Fruit fly (Drosophila melanogaster) whole organism, embryonic: ENCODE data around the gene Papss.
A peak's percentile ranks its signal among the peaks of the same experiment; 100 is the strongest.

Experiments
- ATbp ChIP-seq: fragments of 200-800 bp; sonication (Bioruptor generic); optimal IDR thresholded peaks from 2 replicates; lab custom pipeline; 2017; ENCODE audit warnings: missing biosample characterization, mild to moderate bottlenecking, missing genetic modification characterization, missing genetic modification reagents
- Bgb ChIP-seq: fragments of 200-800 bp; sonication (Bioruptor generic); IDR thresholded peaks from 2 replicates; pipeline ENCODE4 v1.3.6; 2022; ENCODE audit warnings: missing biosample characterization, missing genetic modification characterization; ENCODE audit not compliant: partially characterized antibody
- Bteb2 ChIP-seq: fragments of 200-800 bp; sonication (Bioruptor generic); optimal IDR thresholded peaks from 2 replicates; lab custom pipeline; 2016; ENCODE audit warnings: missing biosample characterization, missing genetic modification characterization
- CG10267 ChIP-seq: fragments of 200-800 bp; sonication (Bioruptor generic); optimal IDR thresholded peaks from 2 replicates; lab custom pipeline; 2018; ENCODE audit warnings: missing biosample characterization, mild to moderate bottlenecking, missing genetic modification characterization, moderate library complexity
- CG11093 ChIP-seq: fragments of 200-800 bp; sonication (Bioruptor generic); IDR thresholded peaks from 3 replicates; pipeline ENCODE4 v1.3.6; 2022; ENCODE audit warnings: missing biosample characterization, missing genetic modification characterization
- CG11504 ChIP-seq: fragments of 200-800 bp; sonication (Bioruptor generic); optimal IDR thresholded peaks from 3 replicates; lab custom pipeline; 2019; ENCODE audit warnings: missing biosample characterization, mild to moderate bottlenecking, missing genetic modification characterization, moderate library complexity
- CG12071 ChIP-seq: fragments of 200-800 bp; sonication (Bioruptor generic); optimal IDR thresholded peaks from 3 replicates; lab custom pipeline; 2018; ENCODE audit warnings: missing biosample characterization, mild to moderate bottlenecking, missing genetic modification characterization
- CG12104 ChIP-seq: fragments of 200-800 bp; sonication (Bioruptor generic); optimal IDR thresholded peaks from 3 replicates; lab custom pipeline; 2016; ENCODE audit warnings: missing biosample characterization, missing genetic modification characterization
- CG12155 ChIP-seq: fragments of 200-800 bp; sonication (Bioruptor generic); optimal IDR thresholded peaks from 3 replicates; lab custom pipeline; 2016; ENCODE audit warnings: missing biosample characterization, missing genetic modification characterization
- CG12769 ChIP-seq: fragments of 200-800 bp; sonication (Bioruptor generic); optimal IDR thresholded peaks from 2 replicates; lab custom pipeline; 2019; ENCODE audit warnings: missing biosample characterization, mild to moderate bottlenecking, missing genetic modification characterization, moderate library complexity
- CG13287 ChIP-seq: fragments of 200-800 bp; sonication (Bioruptor generic); IDR thresholded peaks from 2 replicates; pipeline ENCODE4 v1.3.6; 2022; ENCODE audit warnings: missing biosample characterization, missing genetic modification characterization; ENCODE audit not compliant: partially characterized antibody
- CG14667 ChIP-seq: fragments of 200-800 bp; sonication (Bioruptor generic); IDR thresholded peaks from 2 replicates; pipeline ENCODE4 v1.3.6; 2022; ENCODE audit warnings: missing biosample characterization, missing genetic modification characterization
- CG15011 ChIP-seq: fragments of 200-800 bp; sonication (Bioruptor generic); optimal IDR thresholded peaks from 3 replicates; lab custom pipeline; 2018; ENCODE audit warnings: missing biosample characterization, mild to moderate bottlenecking, missing genetic modification characterization
- CG16863 ChIP-seq: fragments of 200-800 bp; sonication (Bioruptor generic); optimal IDR thresholded peaks from 3 replicates; lab custom pipeline; 2016; ENCODE audit warnings: missing biosample characterization, missing genetic modification characterization
- CG17186 ChIP-seq: fragments of 200-800 bp; sonication (Bioruptor generic); optimal IDR thresholded peaks from 3 replicates; lab custom pipeline; 2017; ENCODE audit warnings: missing biosample characterization, missing genetic modification reagents, missing genetic modification characterization
- CG18011 ChIP-seq: fragments of 200-800 bp; sonication (Bioruptor generic); optimal IDR thresholded peaks from 2 replicates; lab custom pipeline; 2017; ENCODE audit warnings: missing biosample characterization, missing genetic modification characterization, mild to moderate bottlenecking, moderate library complexity, missing genotype
- CG2875 ChIP-seq: fragments of 200-800 bp; sonication (Bioruptor generic); optimal IDR thresholded peaks from 2 replicates; lab custom pipeline; 2017; ENCODE audit warnings: missing biosample characterization, mild to moderate bottlenecking, missing genetic modification characterization, missing genetic modification reagents
- CG34422 ChIP-seq: fragments of 200-800 bp; sonication (Bioruptor generic); IDR thresholded peaks from 3 replicates; pipeline ENCODE4 v1.3.6; 2022; ENCODE audit warnings: missing biosample characterization, missing genetic modification characterization
- CG4424 ChIP-seq: fragments of 200-800 bp; sonication (Bioruptor generic); optimal IDR thresholded peaks from 3 replicates; lab custom pipeline; 2016; ENCODE audit warnings: missing biosample characterization, missing genetic modification characterization
- CG4707 ChIP-seq: fragments of 200-800 bp; sonication (Bioruptor generic); optimal IDR thresholded peaks from 2 replicates; lab custom pipeline; 2018; ENCODE audit warnings: missing biosample characterization, mild to moderate bottlenecking, missing genetic modification characterization, moderate library complexity
- CG6175 ChIP-seq: fragments of 200-800 bp; sonication (Bioruptor generic); IDR thresholded peaks from 3 replicates; pipeline ENCODE4 v1.3.6; 2022; ENCODE audit warnings: missing biosample characterization, missing genetic modification characterization
- CG8089 ChIP-seq: fragments of 200-800 bp; sonication (Bioruptor generic); optimal IDR thresholded peaks from 3 replicates; lab custom pipeline; 2016; ENCODE audit warnings: missing biosample characterization, missing genetic modification characterization
- Dad ChIP-seq: fragments of 200-800 bp; sonication (Bioruptor generic); optimal IDR thresholded peaks from 3 replicates; lab custom pipeline; 2016; ENCODE audit warnings: missing biosample characterization, missing genetic modification characterization
- Ets97D ChIP-seq: fragments of 200-800 bp; sonication (Bioruptor generic); optimal IDR thresholded peaks from 3 replicates; lab custom pipeline; 2016; ENCODE audit warnings: missing biosample characterization, missing genetic modification characterization
- HmgZ ChIP-seq: fragments of 200-800 bp; sonication (Bioruptor generic); optimal IDR thresholded peaks from 2 replicates; lab custom pipeline; 2018; ENCODE audit warnings: missing biosample characterization, mild to moderate bottlenecking, missing genetic modification characterization
- Hmr ChIP-seq: fragments of 200-800 bp; sonication (Bioruptor generic); optimal IDR thresholded peaks from 3 replicates; lab custom pipeline; 2017; ENCODE audit warnings: mild to moderate bottlenecking, missing biosample characterization, missing genetic modification reagents, missing genetic modification characterization
- Hr51 ChIP-seq, 2 experiments: fragments of 200-800 bp; sonication (Bioruptor generic); optimal IDR thresholded peaks; 2 replicates in 1 of 2; 3 replicates in 1 of 2; lab custom pipeline; 2016 to 2018; ENCODE audit warnings: missing biosample characterization in 2 of 2, missing genetic modification characterization in 2 of 2, mild to moderate bottlenecking in 1 of 2, moderate library complexity in 1 of 2
- Mrtf ChIP-seq: fragments of 200-800 bp; sonication (Bioruptor generic); IDR thresholded peaks from 3 replicates; pipeline ENCODE4 v1.3.6; 2022; ENCODE audit warnings: missing biosample characterization, missing genetic modification characterization
- Nf-YC ChIP-seq: fragments of 200-800 bp; optimal IDR thresholded peaks from 3 replicates; lab custom pipeline; 2019; ENCODE audit warnings: missing biosample characterization, mild to moderate bottlenecking, missing genetic modification characterization, moderate library complexity
- Pdp1 ChIP-seq, 2 experiments: fragments of 200-800 bp; sonication (Bioruptor generic); optimal IDR thresholded peaks; 3 replicates each; lab custom pipeline; 2016; ENCODE audit warnings: missing biosample characterization in 2 of 2, missing genetic modification characterization in 2 of 2, mild to moderate bottlenecking in 1 of 2, moderate library complexity in 1 of 2
- Ravus ChIP-seq: fragments of 200-800 bp; sonication (Bioruptor generic); IDR thresholded peaks from 2 replicates; pipeline ENCODE4 v1.3.6; 2022; ENCODE audit warnings: missing biosample characterization, missing genetic modification characterization
- Sry-δ ChIP-seq: fragments of 200-800 bp; sonication (Bioruptor generic); optimal IDR thresholded peaks from 2 replicates; lab custom pipeline; 2016; ENCODE audit warnings: missing biosample characterization, missing genetic modification characterization
- Ssrp ChIP-seq: fragments of 200-800 bp; sonication (Bioruptor generic); optimal IDR thresholded peaks from 2 replicates; lab custom pipeline; 2018; ENCODE audit warnings: missing biosample characterization, mild to moderate bottlenecking, missing genetic modification characterization, moderate library complexity
- ac ChIP-seq: fragments of 200-800 bp; sonication (Bioruptor generic); optimal IDR thresholded peaks from 3 replicates; lab custom pipeline; 2017; ENCODE audit warnings: missing biosample characterization, mild to moderate bottlenecking, missing genetic modification characterization
- caup ChIP-seq: fragments of 200-800 bp; sonication (Bioruptor generic); optimal IDR thresholded peaks from 3 replicates; lab custom pipeline; 2017; ENCODE audit warnings: missing biosample characterization, mild to moderate bottlenecking, missing genetic modification characterization, moderate library complexity; ENCODE audit not compliant: severe bottlenecking
- exex ChIP-seq: fragments of 200-800 bp; sonication (Bioruptor generic); optimal IDR thresholded peaks from 4 replicates; lab custom pipeline; 2018; ENCODE audit warnings: missing biosample characterization, mild to moderate bottlenecking, missing genetic modification characterization, moderate library complexity
- fru ChIP-seq: fragments of >200 bp; optimal IDR thresholded peaks from 2 replicates; lab custom pipeline; 2017
- fu2 ChIP-seq: fragments of 200-800 bp; sonication (Bioruptor generic); optimal IDR thresholded peaks from 2 replicates; lab custom pipeline; 2016; ENCODE audit warnings: missing biosample characterization, missing genetic modification characterization
- gfzf ChIP-seq: fragments of 200-800 bp; sonication (Bioruptor generic); optimal IDR thresholded peaks from 2 replicates; lab custom pipeline; 2016; ENCODE audit warnings: missing biosample characterization, mild to moderate bottlenecking, missing genetic modification characterization, moderate library complexity
- hkb ChIP-seq, 2 experiments: fragments of 200-800 bp in 1 of 2; fragments of >200 bp in 1 of 2; sonication (Bioruptor generic) in 1 of 2; IDR thresholded peaks in 1 of 2; optimal IDR thresholded peaks in 1 of 2; 2 replicates each; pipeline versions ENCODE4 v1.3.6 to Lab custom; 2017 to 2022; ENCODE audit warnings: missing biosample characterization in 1 of 2, missing genetic modification characterization in 1 of 2
- onecut ChIP-seq: fragments of 200-800 bp; sonication (Bioruptor generic); IDR thresholded peaks from 2 replicates; pipeline ENCODE4 v1.3.6; 2022; ENCODE audit warnings: missing biosample characterization, missing genetic modification characterization
- pho ChIP-seq: fragments of 200-800 bp; sonication (Bioruptor generic); optimal IDR thresholded peaks from 2 replicates; lab custom pipeline; 2016; ENCODE audit warnings: missing biosample characterization, missing genetic modification characterization
- sens ChIP-seq: fragments of 200-800 bp; sonication (Bioruptor generic); peaks from one replicate; lab custom pipeline; 2016; ENCODE audit warnings: missing biosample characterization, missing genetic modification characterization
- tgo ChIP-seq: fragments of 200-800 bp; sonication (Bioruptor generic); IDR thresholded peaks from 3 replicates; pipeline ENCODE4 v1.3.6; 2022; ENCODE audit warnings: missing biosample characterization, missing genetic modification characterization
- trem ChIP-seq: fragments of 200-800 bp; optimal IDR thresholded peaks from 3 replicates; lab custom pipeline; 2019; ENCODE audit warnings: missing biosample characterization, mild to moderate bottlenecking, missing genetic modification characterization, moderate library complexity
- twi ChIP-seq: fragments of 200-800 bp; optimal IDR thresholded peaks from 2 replicates; lab custom pipeline; 2019; ENCODE audit warnings: missing biosample characterization, mild to moderate bottlenecking, missing genetic modification characterization, moderate library complexity
- vfl ChIP-seq: fragments of 200-800 bp; sonication (Bioruptor generic); optimal IDR thresholded peaks from 2 replicates; lab custom pipeline; 2016; ENCODE audit warnings: missing biosample characterization, missing genetic modification characterization
- zfh2 ChIP-seq: fragments of 200-800 bp; sonication (Bioruptor generic); optimal IDR thresholded peaks from 2 replicates; lab custom pipeline; 2016; ENCODE audit warnings: missing biosample characterization, missing genetic modification characterization

Gene Papss

DNA sequence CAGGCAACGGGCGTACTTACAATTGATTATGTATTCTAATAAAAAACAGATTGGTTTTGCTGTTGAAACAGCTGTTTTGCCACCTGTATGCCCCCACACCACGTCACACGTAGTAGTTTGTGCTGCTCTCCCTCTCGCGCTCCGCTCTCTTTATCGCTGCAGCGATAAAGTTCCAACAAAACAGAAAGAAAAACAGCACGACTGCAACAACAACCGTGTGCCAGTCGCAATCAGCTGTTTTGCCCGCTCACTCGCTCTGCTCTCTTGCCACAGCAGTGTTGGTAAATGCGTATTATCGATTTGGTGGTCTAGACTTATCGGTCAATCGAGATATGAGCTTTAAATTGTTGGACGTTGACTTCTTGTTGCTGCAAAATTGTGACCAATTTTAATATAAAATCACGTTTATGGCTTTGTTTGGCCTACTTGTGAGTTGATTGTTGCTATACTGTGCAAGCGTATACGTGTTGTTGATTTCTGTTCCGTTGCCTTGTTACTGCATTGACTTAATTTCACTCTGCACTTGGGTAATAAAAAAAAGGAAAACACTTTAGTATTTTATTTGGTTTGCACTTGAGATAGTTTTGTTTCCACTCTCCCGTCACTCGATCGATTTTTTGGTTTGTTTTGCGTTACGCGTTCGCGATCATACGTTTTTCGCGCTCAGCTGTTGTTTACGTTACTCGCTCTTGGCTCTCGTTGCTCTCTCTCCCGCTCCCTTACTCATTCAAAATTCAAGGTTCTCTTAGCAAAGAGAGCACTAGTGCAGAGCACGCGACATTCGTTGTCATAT lies 52.0 kb downstream of the Papss start (continued):
- TF ChIP-seq Pdp1 (GFP tag; optimal IDR thresholded peaks at IDR 0.05; lab: Kevin White, UChicago) (peak in 1 of 2 experiments; percentile 12), CG14667 (no peak), vfl (GFP tag; lab: Kevin White, UChicago) (peak; percentile 29), CG12104 (GFP tag; lab: Kevin White, UChicago) (peak; percentile 20), Bgb (peak; percentile 44; the same call in 1 of the 2 replicates), CG10267 (tag; lab: Kevin White, UChicago) (peak; percentile 87), Sry-δ (GFP tag; lab: Kevin White, UChicago) (peak; percentile 17), Mrtf (no peak), fu2 (GFP tag; lab: Kevin White, UChicago) (peak; percentile 15), twi (tag; lab: Kevin White, UChicago) (no peak), trem (no peak), CG18011 (GFP tag; lab: Kevin White, UChicago) (peak; percentile 94), exex (peak; percentile 12), tgo (no peak), CG4707 (GFP tag; lab: Kevin White, UChicago) (peak; percentile 19), Hmr (GFP tag; lab: Kevin White, UChicago) (peak; percentile 55), Nf-YC (tag; lab: Kevin White, UChicago) (peak; percentile 11), zfh2 (GFP tag; lab: Kevin White, UChicago) (peak; percentile 3), CG6175 (GFP tag; lab: Robert Waterston, UW) (peak; percentile 64; the same call in 2 of the 3 replicates), CG17186 (GFP tag; lab: Kevin White, UChicago) (no peak), hkb (optimal IDR thresholded peaks at IDR 0.05; lab: Kevin White, UChicago) (no peak), hkb (GFP tag; IDR thresholded peaks at IDR 0.05; lab: Robert Waterston, UW) (no peak), CG12769 (tag; lab: Kevin White, UChicago) (no peak), CG11093 (GFP tag; lab: Robert Waterston, UW) (no peak), CG4424 (GFP tag; lab: Kevin White, UChicago) (peak; percentile 27), sens (peak; percentile 85), ATbp (peak; percentile 34), CG13287 (peak; percentile 33; the same call in 1 of the 2 replicates), CG15011 (GFP tag; lab: Kevin White, UChicago) (no peak), gfzf (peak; percentile 3), CG34422 (GFP tag; lab: Robert Waterston, UW) (peak; percentile 47; the same call in 1 of the 3 replicates), CG2875 (GFP tag; lab: Kevin White, UChicago) (no peak), Ssrp (peak; percentile 27), Dad (GFP tag; lab: Kevin White, UChicago) (peak; percentile 11), Ravus (GFP tag; lab: Robert Waterston, UW) (no peak), Hr51 (GFP tag; optimal IDR thresholded peaks at IDR 0.05; lab: Kevin White, UChicago) (no peak), CG16863 (GFP tag; lab: Kevin White, UChicago) (no peak), Ets97D (GFP tag; lab: Kevin White, UChicago) (peak; percentile 16), HmgZ (peak; percentile 18), CG8089 (GFP tag; lab: Kevin White, UChicago) (peak; percentile 3), pho (GFP tag; lab: Kevin White, UChicago) (peak; percentile 24), CG12155 (GFP tag; lab: Kevin White, UChicago) (peak; percentile 94), CG11504 (no peak), onecut (peak; percentile 72), caup (GFP tag; lab: Kevin White, UChicago) (peak; percentile 30), Bteb2 (GFP tag; lab: Kevin White, UChicago) (peak; percentile 46), fru (lab: Kevin White, UChicago) (peak; percentile 54), ac (no peak), CG12071 (peak; percentile 39)
